Fruit fly (Drosophila melanogaster) whole organism, adult: ENCODE results near the gene chrb.

Source experiments
- CG11617 ChIP-seq: fragments of 200-800 bp; sonication (Bioruptor generic); optimal IDR thresholded peaks from 2 replicates; lab custom pipeline; 2017; ENCODE audit warnings: mild to moderate bottlenecking, missing biosample characterization, missing genetic modification reagents, missing genetic modification characterization
- CG14711 ChIP-seq: fragments of 200-800 bp; sonication (Bioruptor generic); optimal IDR thresholded peaks from 2 replicates; lab custom pipeline; 2018; ENCODE audit warnings: missing biosample characterization, mild to moderate bottlenecking, missing genetic modification characterization, moderate library complexity
- CG33017 ChIP-seq: fragments of 200-800 bp; sonication (Bioruptor generic); optimal IDR thresholded peaks from 2 replicates; lab custom pipeline; 2018; ENCODE audit warnings: missing biosample characterization, mild to moderate bottlenecking, missing genetic modification characterization, moderate library complexity
- CG7101 ChIP-seq: fragments of 200-800 bp; sonication (Bioruptor generic); optimal IDR thresholded peaks from 2 replicates; lab custom pipeline; 2018; ENCODE audit warnings: missing biosample characterization, mild to moderate bottlenecking, missing genetic modification characterization, moderate library complexity
- Crg-1 ChIP-seq: fragments of 200-800 bp; sonication (Bioruptor generic); optimal IDR thresholded peaks from 2 replicates; lab custom pipeline; 2016; ENCODE audit warnings: missing biosample characterization, missing genetic modification characterization
- Hr96 ChIP-seq: fragments of 200-800 bp; sonication (Bioruptor generic); optimal IDR thresholded peaks from 2 replicates; lab custom pipeline; 2016; ENCODE audit warnings: missing biosample characterization, missing genetic modification characterization
- Mnt ChIP-seq: fragments of 200-800 bp; sonication (Bioruptor generic); optimal IDR thresholded peaks from 2 replicates; lab custom pipeline; 2016; ENCODE audit warnings: missing biosample characterization, mild to moderate bottlenecking, missing genetic modification characterization
- kay ChIP-seq: fragments of 200-800 bp; sonication (Bioruptor generic); peaks from one replicate; lab custom pipeline; 2016; ENCODE audit warnings: missing biosample characterization, missing genetic modification characterization, borderline replicate concordance
- ovo ChIP-seq: fragments of 200-800 bp; sonication (Bioruptor generic); optimal IDR thresholded peaks from 2 replicates; lab custom pipeline; 2016; ENCODE audit warnings: missing biosample characterization, missing genetic modification characterization

DNA sequence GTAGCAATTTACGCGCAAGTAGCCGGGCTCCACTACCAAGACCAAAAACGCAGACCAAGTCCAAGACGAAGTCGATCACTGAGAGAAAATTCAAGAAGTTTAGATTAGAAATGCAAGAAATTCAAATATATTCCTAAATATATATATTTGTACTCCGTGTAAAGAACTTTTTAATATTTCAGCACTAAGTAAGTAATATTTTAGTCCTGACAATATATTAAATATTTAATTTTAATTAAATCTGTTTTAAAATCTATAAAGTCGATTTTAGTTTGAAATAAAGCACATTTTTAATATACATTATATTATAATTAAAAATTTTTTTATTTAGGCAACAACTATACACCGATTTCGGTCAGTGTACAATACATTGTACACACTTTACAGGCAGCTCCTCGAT lies 20.4 kb upstream of the chrb start:
- TF ChIP-seq CG33017 (tag; lab: Kevin White, UChicago) (no peak), CG7101 (no peak), CG11617 (GFP tag; lab: Kevin White, UChicago) (no peak), Hr96 (no peak), CG14711 (tag; lab: Kevin White, UChicago) (no peak), Mnt (GFP tag; lab: Kevin White, UChicago) (no peak), kay (GFP tag; lab: Kevin White, UChicago) (no peak), ovo (GFP tag; lab: Kevin White, UChicago) (no peak), Crg-1 (no peak)
